Fruit fly (Drosophila melanogaster): ENCODE measurements around the gene PRL-1.
A peak's percentile ranks its signal among the peaks of the same experiment; 100 is the strongest.

The PRL-1 gene

dm6 chr2L:16257227-16258071, at the start of gene PRL-1, which contains the start of gene EndoGI:
PRL-1 (minus strand) TSS chr2L:16257606.
EndoGI (plus strand) TSS chr2L:16257688.
- peak; percentile 72 for TF ChIP-seq Vsx2 (GFP tag; optimal IDR thresholded peaks at IDR 0.05; ENCODE audit: partially characterized antibody)
- TF ChIP-seq CG9705 (GFP tag; optimal IDR thresholded peaks at IDR 0.05): peak; percentile 19
- TF ChIP-seq lola (GFP tag; optimal IDR thresholded peaks at IDR 0.05): no peak
- TF ChIP-seq fru (GFP tag; optimal IDR thresholded peaks at IDR 0.05): peak; percentile 46
- TF ChIP-seq jim (GFP tag; optimal IDR thresholded peaks at IDR 0.05): no peak
- TF ChIP-seq Hnf4 (GFP tag; optimal IDR thresholded peaks at IDR 0.05): peak; percentile 78
- TF ChIP-seq foxo (GFP tag; optimal IDR thresholded peaks at IDR 0.05): peak; percentile 25 to 79
- TF ChIP-seq Hr78 (GFP tag; optimal IDR thresholded peaks at IDR 0.05): no peak
- TF ChIP-seq GATAd (GFP tag; optimal IDR thresholded peaks at IDR 0.05): no peak
- no peak for TF ChIP-seq Rel (GFP tag; optimal IDR thresholded peaks at IDR 0.05)
- peak; percentile 53 for TF ChIP-seq Rel (tag; optimal IDR thresholded peaks at IDR 0.05)
- no peak for TF ChIP-seq dl (GFP tag; optimal IDR thresholded peaks at IDR 0.05; ENCODE audit: insufficient read depth in 1 of 2, partially characterized antibody in 2 of 2)
- no peak for TF ChIP-seq CrebA (GFP tag; optimal IDR thresholded peaks at IDR 0.05; ENCODE audit: borderline replicate concordance)
- TF ChIP-seq brk (GFP tag; optimal IDR thresholded peaks at IDR 0.05): peak; percentile 86
- no peak for TF ChIP-seq Dif (GFP tag; optimal IDR thresholded peaks at IDR 0.05; ENCODE audit: partially characterized antibody)
- peak; percentile 10 for TF ChIP-seq dsf (GFP tag; optimal IDR thresholded peaks at IDR 0.05; ENCODE audit: borderline replicate concordance)
- peak; percentile 46 for TF ChIP-seq woc (GFP tag; optimal IDR thresholded peaks at IDR 0.05)
- peak; percentile 86 for TF ChIP-seq Sp1 (GFP tag; optimal IDR thresholded peaks at IDR 0.05)
- peak; percentile 81 for TF ChIP-seq HLH106 (tag; optimal IDR thresholded peaks at IDR 0.05)
- TF ChIP-seq ey (GFP tag; optimal IDR thresholded peaks at IDR 0.05): peak; percentile 37
- peak; percentile 57 for TF ChIP-seq h (GFP tag; optimal IDR thresholded peaks at IDR 0.05)
- TF ChIP-seq Hr83 (GFP tag; optimal IDR thresholded peaks at IDR 0.05; ENCODE audit: poor library complexity, severe bottlenecking): peak; percentile 66
- TF ChIP-seq sv (GFP tag; optimal IDR thresholded peaks at IDR 0.05): peak; percentile 51
- TF ChIP-seq N (GFP tag; optimal IDR thresholded peaks at IDR 0.05): peak; percentile 39
- TF ChIP-seq Jra (GFP tag; optimal IDR thresholded peaks at IDR 0.05): peak; percentile 5
- peak; percentile 72 for TF ChIP-seq rgr (GFP tag; optimal IDR thresholded peaks at IDR 0.05)
- TF ChIP-seq br (GFP tag; optimal IDR thresholded peaks at IDR 0.05): peak; percentile 35
- peak; percentile 72 for TF ChIP-seq OdsH (GFP tag; optimal IDR thresholded peaks at IDR 0.05)
- peak; percentile 71 for TF ChIP-seq psq (GFP tag; optimal IDR thresholded peaks at IDR 0.05)

dm6 chr2L:16302773-16303279, 45.4 kb upstream of the PRL-1 start, which contains the start of gene GMF:
GMF (minus strand) TSS chr2L:16302954.
- TF ChIP-seq sage (GFP tag; optimal IDR thresholded peaks at IDR 0.05) (no peak), tai (GFP tag; optimal IDR thresholded peaks at IDR 0.05) (no peak), sv (GFP tag; optimal IDR thresholded peaks at IDR 0.05) (no peak), Myc (optimal IDR thresholded peaks at IDR 0.05) (no peak), HLH106 (tag; optimal IDR thresholded peaks at IDR 0.05) (peak; percentile 30), Hr83 (GFP tag; optimal IDR thresholded peaks at IDR 0.05; ENCODE audit: poor library complexity, severe bottlenecking) (no peak), Jra (GFP tag; optimal IDR thresholded peaks at IDR 0.05) (peak; percentile 67), foxo (GFP tag; optimal IDR thresholded peaks at IDR 0.05) (peak in 1 of 2 experiments; percentile 62), Dfd (GFP tag; optimal IDR thresholded peaks at IDR 0.05) (no peak), usp (GFP tag; optimal IDR thresholded peaks at IDR 0.05) (no peak), Mio (GFP tag; optimal IDR thresholded peaks at IDR 0.05) (no peak), dl (GFP tag; optimal IDR thresholded peaks at IDR 0.05; ENCODE audit: insufficient read depth in 1 of 2, partially characterized antibody in 2 of 2) (no peak), Hr78 (GFP tag; optimal IDR thresholded peaks at IDR 0.05) (no peak), GATAd (GFP tag; optimal IDR thresholded peaks at IDR 0.05) (no peak), ey (GFP tag; optimal IDR thresholded peaks at IDR 0.05) (peak; percentile 19), woc (GFP tag; optimal IDR thresholded peaks at IDR 0.05) (peak; percentile 57), Dif (GFP tag; optimal IDR thresholded peaks at IDR 0.05; ENCODE audit: partially characterized antibody) (no peak), jim (GFP tag; optimal IDR thresholded peaks at IDR 0.05) (no peak), Hnf4 (GFP tag; optimal IDR thresholded peaks at IDR 0.05) (peak; percentile 58), dsf (GFP tag; optimal IDR thresholded peaks at IDR 0.05; ENCODE audit: borderline replicate concordance) (peak; percentile 23), pan (optimal IDR thresholded peaks at IDR 0.05) (no peak), lola (GFP tag; optimal IDR thresholded peaks at IDR 0.05) (no peak), Sp1 (GFP tag; optimal IDR thresholded peaks at IDR 0.05) (peak; percentile 51), br (GFP tag; optimal IDR thresholded peaks at IDR 0.05) (no peak), Abd-B (GFP tag; optimal IDR thresholded peaks at IDR 0.05) (no peak), CG32264 (GFP tag; optimal IDR thresholded peaks at IDR 0.05) (no peak), N (GFP tag; optimal IDR thresholded peaks at IDR 0.05) (no peak), rgr (GFP tag; optimal IDR thresholded peaks at IDR 0.05) (peak; percentile 64), fru (GFP tag; optimal IDR thresholded peaks at IDR 0.05) (no peak), OdsH (GFP tag; optimal IDR thresholded peaks at IDR 0.05) (no peak), brk (GFP tag; optimal IDR thresholded peaks at IDR 0.05) (no peak), h (GFP tag; optimal IDR thresholded peaks at IDR 0.05) (no peak), Rel (GFP tag; optimal IDR thresholded peaks at IDR 0.05) (no peak), Rel (tag; optimal IDR thresholded peaks at IDR 0.05) (peak; percentile 20), dmrt93B (GFP tag; optimal IDR thresholded peaks at IDR 0.05) (no peak), CG9705 (GFP tag; optimal IDR thresholded peaks at IDR 0.05) (no peak), Vsx2 (GFP tag; optimal IDR thresholded peaks at IDR 0.05; ENCODE audit: partially characterized antibody) (no peak), psq (GFP tag; optimal IDR thresholded peaks at IDR 0.05) (peak; percentile 21), CrebA (GFP tag; optimal IDR thresholded peaks at IDR 0.05; ENCODE audit: borderline replicate concordance) (no peak)

All from whole organism, wandering third instar larva.